Fruit fly (Drosophila melanogaster) whole organism, embryonic: ENCODE data around the gene CG3999.

ENCODE experiments used
- Adf1 ChIP-seq: fragments of 200-800 bp; sonication (Bioruptor generic); IDR thresholded peaks from 2 replicates; pipeline ENCODE4 v1.3.6; 2022; ENCODE audit warnings: missing biosample characterization, missing genetic modification characterization
- Blimp-1 ChIP-seq: fragments of 200-800 bp; sonication (Bioruptor generic); optimal IDR thresholded peaks from 3 replicates; lab custom pipeline; 2018; ENCODE audit warnings: missing biosample characterization, missing genetic modification characterization, mild to moderate bottlenecking, moderate library complexity, missing genetic modification reagents
- CG10366 ChIP-seq: fragments of 200-800 bp; sonication (Bioruptor generic); IDR thresholded peaks from 2 replicates; pipeline ENCODE4 v1.3.6; 2022; ENCODE audit warnings: missing biosample characterization, missing genetic modification characterization
- CG11456 ChIP-seq: fragments of 200-800 bp; sonication (Bioruptor generic); IDR thresholded peaks from 3 replicates; pipeline ENCODE4 v1.3.6; 2022; ENCODE audit warnings: missing biosample characterization, missing genetic modification characterization
- CG11695 ChIP-seq: fragments of 200-800 bp; sonication (Bioruptor generic); IDR thresholded peaks from 3 replicates; pipeline ENCODE4 v1.3.6; 2022; ENCODE audit warnings: missing biosample characterization, missing genetic modification characterization
- CG13775 ChIP-seq: fragments of 200-800 bp; sonication (Bioruptor generic); optimal IDR thresholded peaks from 3 replicates; lab custom pipeline; 2017; ENCODE audit warnings: missing biosample characterization, mild to moderate bottlenecking, missing genetic modification characterization
- CG14441 ChIP-seq: fragments of 200-800 bp; sonication (Bioruptor generic); IDR thresholded peaks from 2 replicates; pipeline ENCODE4 v1.3.6; 2022; ENCODE audit warnings: missing biosample characterization, missing genetic modification characterization
- CG15696 ChIP-seq: fragments of 200-800 bp; sonication (Bioruptor generic); optimal IDR thresholded peaks from 2 replicates; lab custom pipeline; 2019; ENCODE audit warnings: missing biosample characterization, mild to moderate bottlenecking, missing genetic modification characterization, moderate library complexity
- CG1602 ChIP-seq: fragments of 200-800 bp; sonication (Bioruptor generic); optimal IDR thresholded peaks from 3 replicates; lab custom pipeline; 2016; ENCODE audit warnings: missing biosample characterization, missing genetic modification characterization
- CG16779 ChIP-seq: fragments of 200-800 bp; sonication (Bioruptor generic); IDR thresholded peaks from 2 replicates; pipeline ENCODE4 v1.3.6; 2022; ENCODE audit warnings: missing biosample characterization, missing genetic modification characterization
- CG17612 ChIP-seq: fragments of 200-800 bp; sonication (Bioruptor generic); IDR thresholded peaks from 2 replicates; pipeline ENCODE4 v1.3.6; 2022; ENCODE audit warnings: missing biosample characterization, missing genetic modification characterization
- CG18619 ChIP-seq: fragments of 200-800 bp; sonication (Bioruptor generic); optimal IDR thresholded peaks from 3 replicates; lab custom pipeline; 2017; ENCODE audit warnings: missing biosample characterization, mild to moderate bottlenecking, missing genetic modification characterization
- CG2875 ChIP-seq: fragments of 200-800 bp; sonication (Bioruptor generic); optimal IDR thresholded peaks from 2 replicates; lab custom pipeline; 2017; ENCODE audit warnings: missing biosample characterization, mild to moderate bottlenecking, missing genetic modification characterization, missing genetic modification reagents
- CG3847 ChIP-seq: fragments of 200-800 bp; sonication (Bioruptor generic); IDR thresholded peaks from 2 replicates; pipeline ENCODE4 v1.3.6; 2022; ENCODE audit warnings: missing biosample characterization, missing genetic modification characterization
- CG4328 ChIP-seq: fragments of 200-800 bp; sonication (Bioruptor generic); optimal IDR thresholded peaks from 3 replicates; lab custom pipeline; 2017; ENCODE audit warnings: missing biosample characterization, missing genetic modification reagents, missing genetic modification characterization
- CG4360 ChIP-seq: fragments of 200-800 bp; sonication (Bioruptor generic); IDR thresholded peaks from 2 replicates; pipeline ENCODE4 v1.3.6; 2022; ENCODE audit warnings: missing biosample characterization, missing genetic modification characterization
- CG4404 ChIP-seq: fragments of 200-800 bp; sonication (Bioruptor generic); IDR thresholded peaks from 2 replicates; pipeline ENCODE4 v1.3.6; 2022; ENCODE audit warnings: missing biosample characterization, missing genetic modification characterization
- CG4820 ChIP-seq: fragments of 200-800 bp; sonication (Bioruptor generic); optimal IDR thresholded peaks from 3 replicates; lab custom pipeline; 2016; ENCODE audit warnings: missing biosample characterization, missing genetic modification characterization
- CG5180 ChIP-seq: fragments of 200-800 bp; sonication (Bioruptor generic); optimal IDR thresholded peaks from 3 replicates; lab custom pipeline; 2017; ENCODE audit warnings: missing biosample characterization, missing genetic modification characterization, mild to moderate bottlenecking, moderate library complexity, missing genetic modification reagents
- CG6654 ChIP-seq: fragments of 200-800 bp; sonication (Bioruptor generic); optimal IDR thresholded peaks from 2 replicates; lab custom pipeline; 2017; ENCODE audit warnings: missing biosample characterization, mild to moderate bottlenecking, missing genetic modification characterization
- CG7372 ChIP-seq: fragments of 200-800 bp; sonication (Bioruptor generic); IDR thresholded peaks from 2 replicates; pipeline ENCODE4 v1.3.6; 2022; ENCODE audit warnings: missing biosample characterization, missing genetic modification characterization
- CG7745 ChIP-seq: fragments of 200-800 bp; sonication (Bioruptor generic); optimal IDR thresholded peaks from 2 replicates; lab custom pipeline; 2018; ENCODE audit warnings: missing biosample characterization, mild to moderate bottlenecking, missing genetic modification characterization, moderate library complexity
- CG9609 ChIP-seq: fragments of 200-800 bp; sonication (Bioruptor generic); optimal IDR thresholded peaks from 3 replicates; lab custom pipeline; 2016; ENCODE audit warnings: missing biosample characterization, missing genetic modification characterization
- CG9876 ChIP-seq: fragments of 200-800 bp; sonication (Bioruptor generic); optimal IDR thresholded peaks from 2 replicates; lab custom pipeline; 2016; ENCODE audit warnings: missing biosample characterization, missing genetic modification characterization
- HLH4C ChIP-seq: fragments of 200-800 bp; sonication (Bioruptor generic); IDR thresholded peaks from 3 replicates; pipeline ENCODE4 v1.3.6; 2022; ENCODE audit warnings: missing biosample characterization, missing genetic modification characterization; ENCODE audit not compliant: partially characterized antibody
- Hmr ChIP-seq: fragments of 200-800 bp; sonication (Bioruptor generic); optimal IDR thresholded peaks from 3 replicates; lab custom pipeline; 2017; ENCODE audit warnings: mild to moderate bottlenecking, missing biosample characterization, missing genetic modification reagents, missing genetic modification characterization
- Lhr ChIP-seq: fragments of 200-800 bp; sonication (Bioruptor generic); optimal IDR thresholded peaks from 3 replicates; lab custom pipeline; 2017; ENCODE audit warnings: mild to moderate bottlenecking, missing biosample characterization, missing genetic modification reagents, missing genetic modification characterization
- Nf-YB ChIP-seq: fragments of 200-800 bp; sonication (Bioruptor generic); optimal IDR thresholded peaks from 3 replicates; lab custom pipeline; 2019; ENCODE audit warnings: missing biosample characterization, mild to moderate bottlenecking, missing genetic modification characterization, moderate library complexity
- Opbp ChIP-seq: fragments of 200-800 bp; sonication (Bioruptor generic); IDR thresholded peaks from 3 replicates; pipeline ENCODE4 v1.3.6; 2022; ENCODE audit warnings: missing biosample characterization, missing genetic modification characterization; ENCODE audit not compliant: partially characterized antibody
- Pdp1 ChIP-seq, 2 experiments: fragments of 200-800 bp; sonication (Bioruptor generic); optimal IDR thresholded peaks; 3 replicates each; lab custom pipeline; 2016; ENCODE audit warnings: missing biosample characterization in 2 of 2, missing genetic modification characterization in 2 of 2, mild to moderate bottlenecking in 1 of 2, moderate library complexity in 1 of 2
- Rx ChIP-seq: fragments of 200-800 bp; sonication (Bioruptor generic); IDR thresholded peaks from 2 replicates; pipeline ENCODE4 v1.3.6; 2022; ENCODE audit warnings: missing biosample characterization, missing genetic modification characterization
- Ssrp ChIP-seq: fragments of 200-800 bp; sonication (Bioruptor generic); optimal IDR thresholded peaks from 2 replicates; lab custom pipeline; 2018; ENCODE audit warnings: missing biosample characterization, mild to moderate bottlenecking, missing genetic modification characterization, moderate library complexity
- ac ChIP-seq: fragments of 200-800 bp; sonication (Bioruptor generic); optimal IDR thresholded peaks from 3 replicates; lab custom pipeline; 2017; ENCODE audit warnings: missing biosample characterization, mild to moderate bottlenecking, missing genetic modification characterization
- ap ChIP-seq: fragments of 200-800 bp; sonication (Bioruptor generic); IDR thresholded peaks from 2 replicates; pipeline ENCODE4 v1.3.6; 2022; ENCODE audit warnings: missing biosample characterization, missing genetic modification characterization
- cato ChIP-seq: fragments of 200-800 bp; sonication (Bioruptor generic); optimal IDR thresholded peaks from 2 replicates; lab custom pipeline; 2016; ENCODE audit warnings: missing biosample characterization, missing genetic modification characterization, borderline replicate concordance
- chn ChIP-seq: fragments of 200-800 bp; sonication (Bioruptor generic); optimal IDR thresholded peaks from 2 replicates; lab custom pipeline; 2016; ENCODE audit warnings: missing biosample characterization, missing genetic modification characterization
- crol ChIP-seq: fragments of 200-800 bp; sonication (Bioruptor generic); IDR thresholded peaks from 2 replicates; pipeline ENCODE4 v1.3.6; 2022; ENCODE audit warnings: missing biosample characterization, missing genetic modification characterization
- crp ChIP-seq, 2 experiments: fragments of 200-800 bp; sonication (Bioruptor generic); optimal IDR thresholded peaks; 2 replicates in 1 of 2; 3 replicates in 1 of 2; lab custom pipeline; 2017; ENCODE audit warnings: missing biosample characterization in 2 of 2, missing genetic modification characterization in 2 of 2, mild to moderate bottlenecking in 1 of 2, moderate library complexity in 1 of 2
- cwo ChIP-seq: fragments of 200-800 bp; sonication (Bioruptor generic); optimal IDR thresholded peaks from 3 replicates; lab custom pipeline; 2017; ENCODE audit warnings: missing biosample characterization, missing genetic modification characterization, mild to moderate bottlenecking, moderate library complexity, missing genetic modification reagents
- en ChIP-seq: fragments of 200-800 bp; sonication (Bioruptor generic); optimal IDR thresholded peaks from 2 replicates; lab custom pipeline; 2016; ENCODE audit warnings: missing biosample characterization, missing genetic modification characterization
- gro ChIP-seq: fragments of 200-800 bp; sonication (Bioruptor generic); optimal IDR thresholded peaks from 2 replicates; lab custom pipeline; 2016; ENCODE audit warnings: missing biosample characterization, missing genetic modification characterization
- mam ChIP-seq: fragments of 200-800 bp; sonication (Bioruptor generic); optimal IDR thresholded peaks from 3 replicates; lab custom pipeline; 2016; ENCODE audit warnings: missing biosample characterization, missing genetic modification characterization
- otp ChIP-seq: fragments of 200-800 bp; sonication (Bioruptor generic); IDR thresholded peaks from 3 replicates; pipeline ENCODE4, ENCODE4 v1.3.6; 2022; ENCODE audit warnings: missing biosample characterization, missing genetic modification characterization
- p53 ChIP-seq: fragments of 200-800 bp; sonication (Bioruptor generic); optimal IDR thresholded peaks from 2 replicates; lab custom pipeline; 2016; ENCODE audit warnings: missing biosample characterization, missing genetic modification characterization
- pfk ChIP-seq: fragments of 200-800 bp; sonication (Bioruptor generic); optimal IDR thresholded peaks from 2 replicates; lab custom pipeline; 2018; ENCODE audit warnings: missing biosample characterization, mild to moderate bottlenecking, missing genetic modification characterization, moderate library complexity
- pnt ChIP-seq: fragments of 200-800 bp; sonication (Bioruptor generic); optimal IDR thresholded peaks from 3 replicates; lab custom pipeline; 2016; ENCODE audit warnings: missing biosample characterization, missing genetic modification characterization
- sr ChIP-seq: fragments of 200-800 bp; sonication (Bioruptor generic); IDR thresholded peaks from 3 replicates; pipeline ENCODE4 v1.3.6; 2022; ENCODE audit warnings: missing biosample characterization, missing genetic modification characterization
- tna ChIP-seq: fragments of 200-800 bp; sonication (Bioruptor generic); IDR thresholded peaks from 2 replicates; pipeline ENCODE4 v1.3.6; 2022; ENCODE audit warnings: missing biosample characterization, missing genetic modification characterization; ENCODE audit not compliant: partially characterized antibody
- trh ChIP-seq: fragments of 200-800 bp; sonication (Bioruptor generic); optimal IDR thresholded peaks from 2 replicates; lab custom pipeline; 2016; ENCODE audit warnings: missing biosample characterization, missing genetic modification characterization
- twi ChIP-seq: fragments of 200-800 bp; optimal IDR thresholded peaks from 2 replicates; lab custom pipeline; 2019; ENCODE audit warnings: missing biosample characterization, mild to moderate bottlenecking, missing genetic modification characterization, moderate library complexity
- zf30C ChIP-seq: fragments of 200-800 bp; sonication (Bioruptor generic); optimal IDR thresholded peaks from 3 replicates; lab custom pipeline; 2018; ENCODE audit warnings: missing biosample characterization, mild to moderate bottlenecking, missing genetic modification characterization

The CG3999 gene

dm6 chr3R:10213430-10213829 is 37.9 kb upstream of the CG3999 start (continued):
- TF ChIP-seq CG1602, result peak; percentile 60
- no peak for TF ChIP-seq CG15696 (tag; lab: Kevin White, UChicago)
- peak; percentile 48; the same call in 1 of the 3 replicates for TF ChIP-seq CG11695 (GFP tag; lab: Robert Waterston, UW)
- TF ChIP-seq p53 (GFP tag; lab: Kevin White, UChicago), result no peak
- TF ChIP-seq crol (GFP tag; lab: Robert Waterston, UW), result no peak
- TF ChIP-seq HLH4C (GFP tag; lab: Robert Waterston, UW), result no peak
- TF ChIP-seq trh, result no peak
- TF ChIP-seq zf30C (GFP tag; lab: Kevin White, UChicago), result no peak
- TF ChIP-seq CG7745 (tag; lab: Kevin White, UChicago), result no peak
- TF ChIP-seq Opbp (GFP tag; lab: Robert Waterston, UW), result no peak
- no peak for TF ChIP-seq Hmr (GFP tag; lab: Kevin White, UChicago)
- peak; percentile 46 for TF ChIP-seq Lhr
- no peak for TF ChIP-seq CG16779 (GFP tag; lab: Robert Waterston, UW)
- TF ChIP-seq cato, result peak; percentile 28
- TF ChIP-seq CG4328 (GFP tag; lab: Kevin White, UChicago), result no peak
- TF ChIP-seq CG6654 (GFP tag; lab: Kevin White, UChicago), result peak; percentile 50
- TF ChIP-seq mam (GFP tag; lab: Kevin White, UChicago), result no peak
- no peak for TF ChIP-seq Pdp1 (GFP tag; optimal IDR thresholded peaks at IDR 0.05; lab: Kevin White, UChicago)
- no peak for TF ChIP-seq otp
- TF ChIP-seq twi, result peak; percentile 39
- peak; percentile 66 for TF ChIP-seq cwo
- TF ChIP-seq CG11456, result peak; percentile 60; the same call in 1 of the 3 replicates
- peak; percentile 62 for TF ChIP-seq ap (GFP tag; lab: Robert Waterston, UW)
- TF ChIP-seq CG9609 (GFP tag; lab: Kevin White, UChicago), result no peak
- no peak for TF ChIP-seq pnt (GFP tag; lab: Kevin White, UChicago)
- TF ChIP-seq CG4360 (GFP tag; lab: Robert Waterston, UW), result 0 out of 2 replicates have a peak, but pooled peaks have one; percentile 51
- peak; percentile 65 for TF ChIP-seq sr (GFP tag; lab: Robert Waterston, UW)
- peak; percentile 56; the same call in 1 of the 2 replicates for TF ChIP-seq CG7372 (GFP tag; lab: Robert Waterston, UW)
- no peak for TF ChIP-seq pfk (GFP tag; lab: Kevin White, UChicago)
- TF ChIP-seq CG14441 (GFP tag; lab: Robert Waterston, UW), result peak; percentile 86
- TF ChIP-seq CG18619, result peak; percentile 30
- peak; percentile 37; the same call in 1 of the 2 replicates for TF ChIP-seq CG4404 (GFP tag; lab: Robert Waterston, UW)
- peak; percentile 61 for TF ChIP-seq CG4820 (GFP tag; lab: Kevin White, UChicago)
- TF ChIP-seq Ssrp (tag; lab: Kevin White, UChicago), result peak; percentile 80
- TF ChIP-seq Nf-YB, result no peak
- TF ChIP-seq Adf1 (GFP tag; lab: Robert Waterston, UW), result no peak
- TF ChIP-seq CG3847 (GFP tag; lab: Robert Waterston, UW), result peak; percentile 55; the same call in 1 of the 2 replicates
- no peak for TF ChIP-seq en
- TF ChIP-seq Rx (GFP tag; lab: Robert Waterston, UW), result peak; percentile 72
- no peak for TF ChIP-seq tna (GFP tag; lab: Robert Waterston, UW)
- peak; percentile 60 for TF ChIP-seq CG2875 (GFP tag; lab: Kevin White, UChicago)
- TF ChIP-seq gro (GFP tag; lab: Kevin White, UChicago), result no peak
- no peak for TF ChIP-seq chn (GFP tag; lab: Kevin White, UChicago)
- TF ChIP-seq CG17612, result no peak
- TF ChIP-seq CG10366 (GFP tag; lab: Robert Waterston, UW), result peak; percentile 69
- TF ChIP-seq ac, result no peak
- peak; percentile 83 for TF ChIP-seq Blimp-1 (GFP tag; lab: Kevin White, UChicago)
- no peak for TF ChIP-seq crp (GFP tag; optimal IDR thresholded peaks at IDR 0.05; lab: Kevin White, UChicago)
- no peak for TF ChIP-seq CG9876
- peak; percentile 35 for TF ChIP-seq CG13775 (GFP tag; lab: Kevin White, UChicago)
- TF ChIP-seq CG5180, result peak; percentile 23
